Fruit fly (Drosophila melanogaster) Kc167 (cell line): ENCODE data around the gene Sugb.

Source experiments
- Sin3A ChIP-seq: fragments of >200 bp; optimal IDR thresholded peaks from 2 replicates; lab custom pipeline; 2018; ENCODE audit warnings: missing external identifiers
- h ChIP-seq: fragments of >200 bp; optimal IDR thresholded peaks from 3 replicates; lab custom pipeline; 2018; ENCODE audit warnings: missing external identifiers
- psq ChIP-seq: fragments of >200 bp; optimal IDR thresholded peaks from 2 replicates; lab custom pipeline; 2017; ENCODE audit warnings: missing external identifiers

dm6 chr3L:11712839-11713238 is 29.1 kb downstream of the Sugb start:
- TF ChIP-seq h = no peak
- TF ChIP-seq Sin3A (lab: Kevin White, UChicago) = no peak
- TF ChIP-seq psq (lab: Kevin White, UChicago) = no peak
